Worm (Caenorhabditis elegans) whole organism, late embryonic: ENCODE measurements around the gene C37C3.2.

Source experiments
- ceh-45 ChIP-seq: fragments of 200-800 bp; sonication (Bioruptor generic); IDR thresholded peaks from 2 replicates; pipeline ENCODE4 v1.3.6; 2022; ENCODE audit warnings: missing genetic modification reagents, missing genetic modification characterization, missing compliant biosample characterization
- hlh-30 ChIP-seq: sonication (generic microtip); optimal IDR thresholded peaks from 2 replicates; lab custom pipeline; 2017; ENCODE audit warnings: antibody characterized with exemption, missing genetic modification characterization, missing compliant biosample characterization; ENCODE audit not compliant: insufficient read depth
- pag-3 ChIP-seq: sonication (generic microtip); optimal IDR thresholded peaks from 2 replicates; lab custom pipeline; 2016; ENCODE audit warnings: missing compliant biosample characterization, missing genetic modification characterization, borderline replicate concordance

DNA sequence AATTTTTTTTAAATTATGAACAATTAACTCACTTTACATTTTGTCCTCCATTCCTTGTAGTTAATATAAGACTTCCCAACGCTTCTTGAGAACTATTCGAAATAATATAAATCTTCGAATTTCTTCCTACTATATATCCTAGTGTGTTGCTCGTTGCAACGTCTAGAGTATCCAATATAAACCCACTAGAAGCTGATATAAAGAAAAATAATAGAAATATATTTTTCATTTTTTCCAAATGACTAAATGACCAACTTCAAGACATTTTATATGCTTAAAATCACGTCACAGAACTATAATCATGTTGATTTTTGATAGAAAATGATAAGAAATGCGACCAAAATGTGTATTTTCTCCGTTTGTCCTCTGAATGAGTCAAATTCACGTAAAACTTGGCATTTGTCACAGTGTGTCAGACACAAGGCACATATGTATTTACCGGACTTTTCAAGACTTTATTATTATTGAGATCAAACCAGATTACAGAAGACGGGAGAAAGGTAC lies 7.3 kb downstream of the C37C3.2 start, which contains the start of gene C37C3.10:
- no peak for TF ChIP-seq ceh-45 (GFP tag; lab: Robert Waterston, UW)
- no peak for TF ChIP-seq pag-3 (tag; lab: Kevin White, UChicago)
- no peak for TF ChIP-seq hlh-30 (tag; lab: Kevin White, UChicago)
